Worm (Caenorhabditis elegans) whole organism, late embryonic: ENCODE measurements around the gene cpr-2.

Experiments
- ama-1 ChIP-seq: fragments of 150-350 bp; optimal IDR thresholded peaks from 2 replicates; lab custom pipeline; 2014
- ceh-9 ChIP-seq: sonication (generic microtip); optimal IDR thresholded peaks from 2 replicates; lab custom pipeline; 2016; ENCODE audit warnings: mild to moderate bottlenecking, missing genetic modification characterization, inconsistent platforms, missing compliant biosample characterization
- ets-4 ChIP-seq: sonication (generic microtip); optimal IDR thresholded peaks from 2 replicates; lab custom pipeline; 2016; ENCODE audit warnings: missing genetic modification characterization, missing compliant biosample characterization
- fax-1 ChIP-seq: sonication (generic microtip); optimal IDR thresholded peaks from 2 replicates; lab custom pipeline; 2016; ENCODE audit warnings: missing genotype, missing genetic modification characterization, missing compliant biosample characterization
- gmeb-2 ChIP-seq: sonication (generic microtip); optimal IDR thresholded peaks from 2 replicates; lab custom pipeline; 2016; ENCODE audit warnings: missing genetic modification characterization, inconsistent platforms, missing compliant biosample characterization
- pqm-1 ChIP-seq: sonication (generic microtip); optimal IDR thresholded peaks from 2 replicates; lab custom pipeline; 2016; ENCODE audit warnings: missing genetic modification characterization, missing compliant biosample characterization
- tbx-2 ChIP-seq: sonication (generic microtip); optimal IDR thresholded peaks from 2 replicates; lab custom pipeline; 2016; ENCODE audit warnings: missing genetic modification characterization, missing compliant biosample characterization
- tbx-7 ChIP-seq: sonication (generic microtip); optimal IDR thresholded peaks from 2 replicates; lab custom pipeline; 2016; ENCODE audit warnings: missing genotype, missing genetic modification characterization, missing compliant biosample characterization
- ttx-3 ChIP-seq: sonication (generic microtip); optimal IDR thresholded peaks from 2 replicates; lab custom pipeline; 2016; ENCODE audit warnings: missing genetic modification reagents, missing genetic modification characterization, missing compliant biosample characterization

ce11 chrV:16570697-16571096 is 36.8 kb upstream of the cpr-2 start, which contains the start of gene nhr-233:
- no peak for TF ChIP-seq tbx-7
- no peak for TF ChIP-seq fax-1 (tag; lab: Kevin White, UChicago)
- no peak for TF ChIP-seq ama-1 (lab: Kevin White, UChicago)
- TF ChIP-seq tbx-2 (tag; lab: Kevin White, UChicago), result no peak
- no peak for TF ChIP-seq ceh-9
- TF ChIP-seq ets-4 (tag; lab: Kevin White, UChicago), result no peak
- TF ChIP-seq ttx-3 (tag; lab: Kevin White, UChicago), result no peak
- TF ChIP-seq pqm-1, result no peak
- TF ChIP-seq gmeb-2, result no peak
